Worm (Caenorhabditis elegans): ENCODE measurements around the gene unc-70.

DNA sequence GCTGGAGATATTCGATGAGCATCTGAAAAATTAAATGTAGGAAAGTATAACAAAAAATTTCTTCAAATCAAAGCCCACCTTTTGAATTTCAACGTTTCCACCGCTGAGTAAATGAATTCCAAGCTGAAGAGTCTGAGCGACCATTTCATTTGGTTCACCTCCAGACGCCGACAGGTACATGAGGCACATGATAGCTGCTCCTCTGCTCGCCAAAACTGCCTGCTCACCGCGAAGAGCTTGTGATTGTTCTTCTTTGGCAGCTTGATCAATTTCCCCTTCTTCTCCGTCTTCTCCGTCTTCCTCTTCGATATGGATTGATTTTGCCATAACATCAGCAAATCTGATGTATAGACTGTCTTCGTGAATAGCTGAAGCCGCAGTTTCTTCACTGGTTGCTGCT lies 25.3 kb downstream of the unc-70 start:
- TF ChIP-seq snpc-4 (tag; optimal IDR thresholded peaks at IDR 0.05) (no peak), sea-2 (GFP tag; optimal IDR thresholded peaks at IDR 0.05) (no peak)
